Worm (Caenorhabditis elegans) whole organism, midembryonic: ENCODE measurements around the gene srx-102.

Source experiments
- T22C8.4 ChIP-seq: fragments of 200-800 bp; sonication (Bioruptor generic); IDR thresholded peaks from 2 replicates; pipeline ENCODE4 v1.3.6; 2022; ENCODE audit warnings: missing genetic modification characterization, missing compliant biosample characterization
- cog-1 ChIP-seq: sonication (generic microtip); optimal IDR thresholded peaks from 2 replicates; lab custom pipeline; 2016; ENCODE audit warnings: missing genetic modification characterization, missing compliant biosample characterization
- flt-1 ChIP-seq: fragments of 200-800 bp; sonication (Bioruptor generic); IDR thresholded peaks from 2 replicates; pipeline ENCODE4 v1.3.6; 2022; ENCODE audit warnings: missing genetic modification characterization, missing compliant biosample characterization
- klf-2 ChIP-seq: fragments of 200-800 bp; sonication (Bioruptor generic); conservative IDR thresholded peaks from 2 replicates; pipeline ENCODE4 v1.3.6; 2022; ENCODE audit warnings: missing genetic modification reagents, missing genetic modification characterization, missing compliant biosample characterization
- med-1 ChIP-seq: sonication (generic microtip); optimal IDR thresholded peaks from 2 replicates; lab custom pipeline; 2017; ENCODE audit warnings: missing genetic modification characterization, mild to moderate bottlenecking, missing compliant biosample characterization, antibody characterized with exemption, missing genetic modification reagents; ENCODE audit not compliant: insufficient read depth
- ref-1 ChIP-seq: fragments of 200-800 bp; sonication (Bioruptor generic); conservative IDR thresholded peaks from 2 replicates; pipeline ENCODE4 v1.3.6; 2022; ENCODE audit warnings: missing genetic modification reagents, missing genetic modification characterization, missing compliant biosample characterization
- tab-1 ChIP-seq: fragments of 200-800 bp; sonication (Bioruptor generic); IDR thresholded peaks from 2 replicates; pipeline ENCODE4 v1.3.6; 2022; ENCODE audit warnings: missing genetic modification characterization, missing compliant biosample characterization
- ztf-23 ChIP-seq: fragments of 200-800 bp; sonication (Bioruptor generic); IDR thresholded peaks from 2 replicates; pipeline ENCODE4 v1.3.6; 2022; ENCODE audit warnings: missing genetic modification reagents, missing genetic modification characterization, missing compliant biosample characterization
- ztf-29 ChIP-seq: fragments of 200-800 bp; sonication (Bioruptor generic); IDR thresholded peaks from 2 replicates; pipeline ENCODE4 v1.3.6; 2022; ENCODE audit warnings: missing genetic modification reagents, missing genetic modification characterization, missing compliant biosample characterization

srx-102 gene

ce11 chrII:3688333-3688732 lies 6.2 kb downstream of the srx-102 start, which contains the start of gene ifas-1:
Gene ifas-1, minus strand, starts transcription at chrII:3688719.
- TF ChIP-seq med-1 = no peak
- TF ChIP-seq cog-1 (tag; lab: Kevin White, UChicago) = no peak
- no peak for TF ChIP-seq tab-1 (GFP tag; lab: Robert Waterston, UW)
- TF ChIP-seq ztf-29 = no peak
- TF ChIP-seq ref-1 (GFP tag; lab: Robert Waterston, UW) = no peak
- TF ChIP-seq klf-2 = no peak
- TF ChIP-seq ztf-23 (GFP tag; lab: Robert Waterston, UW) = no peak
- no peak for TF ChIP-seq flt-1 (GFP tag; lab: Robert Waterston, UW)
- TF ChIP-seq T22C8.4 = no peak

- TF ChIP-seq flt-1 (GFP tag; lab: Robert Waterston, UW) = no peak
Measured at ce11 chrII:3684487-3685067, 10.0 kb downstream of the srx-102 start.

DNA sequence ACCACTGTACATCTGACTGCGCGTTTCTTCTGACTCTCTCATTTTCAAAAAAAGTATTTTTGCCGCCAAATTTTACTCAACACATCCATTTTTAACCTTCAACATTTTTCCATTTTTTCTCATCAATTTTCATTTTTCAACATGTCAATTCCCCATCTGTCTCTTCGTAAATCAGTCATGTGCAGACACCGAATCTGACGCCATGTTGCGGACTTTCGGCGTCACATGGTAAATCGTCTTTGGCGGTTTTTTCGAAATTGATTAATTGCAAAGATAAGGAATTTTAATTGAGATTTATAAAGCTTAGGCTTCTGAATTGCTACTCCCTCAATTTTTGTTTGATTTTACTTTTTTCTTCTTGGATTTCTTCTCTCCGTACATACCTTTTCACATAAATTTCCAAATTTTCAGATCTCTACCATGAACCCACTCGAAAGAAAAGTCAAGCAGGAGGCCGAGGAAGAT lies 11.8 kb downstream of the srx-102 start, which contains the start of gene F19B10.1:
F19B10.1 (plus strand) TSS at position 415 of the 465 bp plus-strand sequence.
- TF ChIP-seq ztf-23 (GFP tag; lab: Robert Waterston, UW) (no peak), tab-1 (GFP tag; lab: Robert Waterston, UW) (no peak), T22C8.4 (no peak), klf-2 (no peak), cog-1 (tag; lab: Kevin White, UChicago) (no peak), med-1 (no peak), ztf-29 (no peak), flt-1 (GFP tag; lab: Robert Waterston, UW) (no peak), ref-1 (GFP tag; lab: Robert Waterston, UW) (no peak)

- TF ChIP-seq med-1 (no peak), klf-2 (no peak)
Measured at ce11 chrII:3681365-3682083, 13.0 kb downstream of the srx-102 start, which contains the start of gene F19B10.10. Gene F19B10.10, minus strand, starts transcription at chrII:3681415.

DNA sequence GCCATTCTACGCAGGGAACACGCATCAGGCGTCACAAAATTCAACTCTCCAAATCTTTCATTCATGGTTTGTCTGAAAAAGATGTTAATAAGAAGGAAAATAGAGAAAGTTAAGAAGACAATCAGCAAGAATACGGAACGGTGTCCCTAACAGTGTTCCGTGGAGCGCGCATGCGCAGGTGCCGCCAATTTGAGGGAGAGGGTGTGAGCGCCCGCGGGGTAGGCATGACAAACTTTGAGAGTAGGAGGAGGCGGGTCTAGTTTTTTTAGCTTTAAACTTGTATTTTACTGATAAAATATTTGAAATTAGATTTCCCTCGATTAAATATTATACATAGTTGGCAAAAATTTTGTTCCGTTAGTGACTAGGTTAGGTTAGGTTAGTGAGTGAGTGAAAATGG lies 14.2 kb downstream of the srx-102 start:
- TF ChIP-seq ref-1 (GFP tag; lab: Robert Waterston, UW) (no peak), klf-2 (no peak), ztf-29 (no peak), tab-1 (GFP tag; lab: Robert Waterston, UW) (no peak), T22C8.4 (no peak), ztf-23 (GFP tag; lab: Robert Waterston, UW) (no peak), cog-1 (tag; lab: Kevin White, UChicago) (no peak), flt-1 (GFP tag; lab: Robert Waterston, UW) (no peak), med-1 (no peak)

DNA sequence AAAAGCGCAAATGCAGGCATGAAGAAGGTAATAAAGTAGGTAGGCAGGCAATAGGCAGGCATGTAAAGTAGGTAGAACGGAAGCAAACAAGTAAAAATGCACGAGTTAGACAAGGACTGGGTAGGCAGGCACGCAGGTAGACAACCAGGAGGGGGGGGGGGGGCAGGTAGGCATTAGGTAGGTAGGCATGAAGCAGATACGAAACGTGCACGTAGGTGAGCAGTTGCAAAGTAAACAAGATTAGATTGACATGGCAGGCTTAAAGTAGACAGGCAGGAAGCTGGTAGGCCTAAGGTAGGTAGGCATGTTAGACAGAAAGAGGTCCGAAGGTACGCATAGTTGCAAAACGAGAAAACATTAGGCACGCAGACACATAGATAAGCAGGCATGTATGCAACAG lies 15.6 kb downstream of the srx-102 start:
- TF ChIP-seq T22C8.4 (no peak), ref-1 (GFP tag; lab: Robert Waterston, UW) (no peak)

- no peak for TF ChIP-seq ztf-29
- TF ChIP-seq med-1 = no peak
- no peak for TF ChIP-seq tab-1 (GFP tag; lab: Robert Waterston, UW)
- no peak for TF ChIP-seq klf-2
- no peak for TF ChIP-seq cog-1 (tag; lab: Kevin White, UChicago)
- no peak for TF ChIP-seq ztf-23 (GFP tag; lab: Robert Waterston, UW)
- no peak for TF ChIP-seq ref-1 (GFP tag; lab: Robert Waterston, UW)
- TF ChIP-seq T22C8.4 = no peak
- no peak for TF ChIP-seq flt-1 (GFP tag; lab: Robert Waterston, UW)
Measured at ce11 chrII:3675176-3675575, 19.4 kb downstream of the srx-102 start, which contains the start of gene F19B10.2. Gene F19B10.2, plus strand, starts transcription at chrII:3675476.

DNA sequence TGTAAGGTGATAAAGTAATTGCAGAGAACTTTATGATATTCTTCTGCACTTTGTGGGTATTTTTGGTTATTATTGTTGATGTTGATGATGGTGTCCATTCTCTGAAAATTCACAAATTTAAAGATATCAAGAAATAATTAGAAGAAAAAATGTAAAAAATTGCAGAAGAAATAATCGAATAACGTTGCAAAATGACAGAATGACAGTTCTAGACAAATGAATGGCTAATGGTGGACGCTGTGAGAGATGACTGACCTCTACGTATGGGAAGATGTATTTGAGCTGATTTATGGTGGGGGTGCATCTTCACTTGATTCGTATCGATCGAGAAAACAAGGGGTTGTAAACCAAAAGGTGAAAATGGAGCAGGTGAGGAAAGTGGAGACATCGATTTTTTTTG lies 21.1 kb downstream of the srx-102 start, which contains the start of gene sea-1:
sea-1 (minus strand) TSS at position 101 of the 400 bp plus-strand sequence.
- TF ChIP-seq tab-1 (GFP tag; lab: Robert Waterston, UW) = no peak
- TF ChIP-seq ztf-29 = no peak
- TF ChIP-seq flt-1 (GFP tag; lab: Robert Waterston, UW) = no peak
- TF ChIP-seq cog-1 (tag; lab: Kevin White, UChicago) = no peak
- TF ChIP-seq ref-1 (GFP tag; lab: Robert Waterston, UW) = no peak
- TF ChIP-seq med-1 = no peak
- TF ChIP-seq klf-2 = no peak
- TF ChIP-seq ztf-23 (GFP tag; lab: Robert Waterston, UW) = no peak
- TF ChIP-seq T22C8.4 = no peak

- TF ChIP-seq tab-1 (GFP tag; lab: Robert Waterston, UW) (no peak), klf-2 (no peak), med-1 (no peak), ref-1 (GFP tag; lab: Robert Waterston, UW) (no peak), cog-1 (tag; lab: Kevin White, UChicago) (no peak), flt-1 (GFP tag; lab: Robert Waterston, UW) (no peak), ztf-23 (GFP tag; lab: Robert Waterston, UW) (no peak), ztf-29 (no peak), T22C8.4 (no peak)
Measured at ce11 chrII:3670956-3671355, 23.6 kb downstream of the srx-102 start, which contains the start of gene srx-98. Gene srx-98, minus strand, starts transcription at chrII:3671056.

DNA sequence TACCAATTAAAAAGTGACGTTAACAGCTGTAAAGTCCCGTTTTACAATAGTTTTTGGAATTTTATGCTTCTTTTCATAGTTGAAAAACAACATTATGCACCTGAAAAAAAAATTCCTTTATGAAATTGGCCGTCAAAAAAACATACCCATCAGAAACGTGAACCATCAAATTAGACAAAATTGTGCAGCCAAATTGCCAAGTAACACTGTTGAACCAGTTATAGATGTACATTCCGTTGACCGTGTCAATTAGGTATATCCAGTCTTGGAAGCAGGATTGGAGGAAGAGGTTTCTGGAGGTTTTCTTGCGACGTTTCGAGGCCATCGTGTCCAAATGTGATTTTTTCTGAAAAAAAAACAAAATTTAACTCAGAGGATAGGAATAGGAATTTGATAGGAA lies 25.2 kb downstream of the srx-102 start, which contains the start of gene srx-97:
srx-97 (minus strand) TSS at position 101 of the 400 bp plus-strand sequence.
- TF ChIP-seq ref-1 (GFP tag; lab: Robert Waterston, UW) = no peak
- TF ChIP-seq flt-1 (GFP tag; lab: Robert Waterston, UW) = no peak
- no peak for TF ChIP-seq T22C8.4
- TF ChIP-seq tab-1 (GFP tag; lab: Robert Waterston, UW) = no peak
- TF ChIP-seq cog-1 (tag; lab: Kevin White, UChicago) = no peak
